Fruit fly (Drosophila melanogaster): ENCODE measurements around the gene CG13950.

CG13950 gene

DNA sequence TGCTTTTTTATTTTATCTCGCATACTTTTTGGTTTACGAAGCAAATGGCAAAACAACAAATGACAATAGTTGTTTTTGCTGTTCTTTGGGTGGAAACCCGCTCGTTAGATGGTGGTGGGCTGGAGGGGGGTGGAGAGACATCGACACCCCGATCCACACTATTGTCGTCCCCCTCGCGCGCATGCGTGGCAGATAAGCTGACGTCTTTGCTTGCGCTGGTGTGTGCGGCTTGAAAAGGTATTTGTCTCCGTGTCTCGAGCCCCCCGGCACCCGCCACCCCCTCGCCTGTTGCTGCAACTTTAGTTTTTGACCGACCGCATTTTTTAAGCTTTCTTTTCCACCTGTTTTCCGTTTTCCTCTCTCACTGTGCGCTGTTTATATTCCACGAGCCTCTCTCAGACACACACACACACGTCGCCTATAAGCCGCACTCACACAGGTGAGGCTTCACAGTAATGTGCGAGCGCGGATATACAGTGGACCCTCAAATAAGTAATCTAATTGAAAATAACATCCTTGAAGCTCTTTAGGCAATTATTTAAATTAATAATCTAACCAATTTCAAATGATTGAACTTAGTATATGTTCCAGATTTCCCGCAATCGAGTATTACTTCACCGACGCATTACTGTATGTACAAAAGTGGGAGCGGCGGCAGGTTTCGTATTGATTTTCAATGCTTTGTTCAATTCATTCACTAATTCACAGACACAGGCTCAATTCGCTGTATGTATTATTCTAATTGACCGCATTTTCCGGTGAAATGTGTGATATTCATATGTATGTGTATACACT lies 7.2 kb downstream of the CG13950 start (continued):
- TF ChIP-seq ab (GFP tag; optimal IDR thresholded peaks at IDR 0.05) (peak; percentile 72), h (optimal IDR thresholded peaks at IDR 0.05) (no peak), CG10209 (GFP tag; optimal IDR thresholded peaks at IDR 0.05) (peak; percentile 91), Oaz (GFP tag; IDR thresholded peaks at IDR 0.05) (peak; percentile 93), Lhr (GFP tag; optimal IDR thresholded peaks at IDR 0.05) (peak; percentile 63), gce (GFP tag; IDR thresholded peaks at IDR 0.05) (peak; percentile 92; the same call in 2 of the 3 replicates), CG18011 (GFP tag; optimal IDR thresholded peaks at IDR 0.05) (peak; percentile 73), Elba2 (GFP tag; optimal IDR thresholded peaks at IDR 0.05) (peak; percentile 91), grn (GFP tag; optimal IDR thresholded peaks at IDR 0.05) (no peak), row (GFP tag; IDR thresholded peaks at IDR 0.05) (peak; percentile 95), bbx (GFP tag; IDR thresholded peaks at IDR 0.05; ENCODE audit: partially characterized antibody) (no peak; the same call in 1 of the 2 replicates), CG17829 (tag; optimal IDR thresholded peaks at IDR 0.05) (peak; percentile 90), CG9609 (GFP tag; optimal IDR thresholded peaks at IDR 0.05) (peak; percentile 78), slbo (GFP tag; IDR thresholded peaks at IDR 0.05) (peak; percentile 97), CG7839 (tag; optimal IDR thresholded peaks at IDR 0.05) (peak; percentile 95), CG12104 (GFP tag; optimal IDR thresholded peaks at IDR 0.05) (peak; percentile 87), CG15479 (GFP tag; optimal IDR thresholded peaks at IDR 0.05) (no peak), p53 (GFP tag; optimal IDR thresholded peaks at IDR 0.05) (peak; percentile 57), CG4854 (GFP tag; optimal IDR thresholded peaks at IDR 0.05) (peak; percentile 90), unpg (GFP tag; optimal IDR thresholded peaks at IDR 0.05) (peak; percentile 94), Atf3 (GFP tag; optimal IDR thresholded peaks at IDR 0.05) (peak; percentile 72), seq (GFP tag; IDR thresholded peaks at IDR 0.05) (peak; percentile 95), Stat92E (GFP tag; optimal IDR thresholded peaks at IDR 0.05) (peak in 1 of 3 experiments; percentile 66), ind (GFP tag; optimal IDR thresholded peaks at IDR 0.05) (peak; percentile 93), eve (GFP tag; optimal IDR thresholded peaks at IDR 0.05) (no peak), so (GFP tag; IDR thresholded peaks at IDR 0.05) (peak; percentile 93), CG12659 (GFP tag; optimal IDR thresholded peaks at IDR 0.05) (peak; percentile 94), CG17361 (GFP tag; IDR thresholded peaks at IDR 0.05) (peak; percentile 90), slp2 (GFP tag; optimal IDR thresholded peaks at IDR 0.05) (peak; percentile 87), hb (GFP tag; IDR thresholded peaks at IDR 0.05; ENCODE audit: partially characterized antibody) (no peak), crol (GFP tag; IDR thresholded peaks at IDR 0.05) (peak; percentile 100), gcm2 (GFP tag; optimal IDR thresholded peaks at IDR 0.05) (peak; percentile 79), Dek (tag; optimal IDR thresholded peaks at IDR 0.05) (peak; percentile 93), maf-S (GFP tag; optimal IDR thresholded peaks at IDR 0.05) (peak; percentile 87), org-1 (GFP tag; optimal IDR thresholded peaks at IDR 0.05) (peak; percentile 89), CG12744 (GFP tag; optimal IDR thresholded peaks at IDR 0.05) (peak; percentile 85), CG30020 (tag; optimal IDR thresholded peaks at IDR 0.05) (peak; percentile 60), Dref (GFP tag; IDR thresholded peaks at IDR 0.05) (no peak), CG17328 (GFP tag; IDR thresholded peaks at IDR 0.05) (peak; percentile 95), btn (GFP tag; optimal IDR thresholded peaks at IDR 0.05) (peak; percentile 77), gem (tag; optimal IDR thresholded peaks at IDR 0.05) (peak; percentile 95), sob (GFP tag; IDR thresholded peaks at IDR 0.05) (peak; percentile 95), CG1792 (GFP tag; optimal IDR thresholded peaks at IDR 0.05) (peak; percentile 86), Sox100B (GFP tag; optimal IDR thresholded peaks at IDR 0.05) (peak; percentile 85), Xbp1 (GFP tag; optimal IDR thresholded peaks at IDR 0.05) (peak; percentile 94), emc (GFP tag; optimal IDR thresholded peaks at IDR 0.05) (peak; percentile 75), ttk (GFP tag; IDR thresholded peaks at IDR 0.05) (peak; percentile 90), fd3F (GFP tag; optimal IDR thresholded peaks at IDR 0.05) (peak; percentile 91), CG17385 (GFP tag; optimal IDR thresholded peaks at IDR 0.05) (peak; percentile 85), dimm (GFP tag; IDR thresholded peaks at IDR 0.05) (peak; percentile 92)

Measured in whole organism, embryonic.